Fruit fly (Drosophila melanogaster) whole organism, embryonic: ENCODE data around the gene CG16710.

Experiments
- Asciz ChIP-seq: fragments of 200-800 bp; sonication (Bioruptor generic); optimal IDR thresholded peaks from 2 replicates; lab custom pipeline; 2017; ENCODE audit warnings: missing biosample characterization, mild to moderate bottlenecking, missing genetic modification characterization, missing genetic modification reagents
- Awh ChIP-seq: fragments of 200-800 bp; sonication (Bioruptor generic); IDR thresholded peaks from 2 replicates; pipeline ENCODE4, ENCODE4 v1.3.6; 2022; ENCODE audit warnings: missing biosample characterization, missing genetic modification characterization
- BEAF-32 ChIP-seq: fragments of 200-800 bp; sonication (Bioruptor generic); optimal IDR thresholded peaks from 3 replicates; lab custom pipeline; 2017; ENCODE audit warnings: missing biosample characterization, missing genetic modification characterization, mild to moderate bottlenecking, moderate library complexity, missing genetic modification reagents
- Bteb2 ChIP-seq: fragments of 200-800 bp; sonication (Bioruptor generic); optimal IDR thresholded peaks from 2 replicates; lab custom pipeline; 2016; ENCODE audit warnings: missing biosample characterization, missing genetic modification characterization
- CG10147 ChIP-seq: fragments of 200-800 bp; sonication (Bioruptor generic); optimal IDR thresholded peaks from 2 replicates; lab custom pipeline; 2019; ENCODE audit warnings: missing biosample characterization, mild to moderate bottlenecking, missing genetic modification characterization, moderate library complexity
- CG10462 ChIP-seq: fragments of 200-800 bp; sonication (Bioruptor generic); optimal IDR thresholded peaks from 2 replicates; lab custom pipeline; 2016; ENCODE audit warnings: missing biosample characterization, missing genetic modification characterization
- CG11504 ChIP-seq: fragments of 200-800 bp; sonication (Bioruptor generic); optimal IDR thresholded peaks from 3 replicates; lab custom pipeline; 2019; ENCODE audit warnings: missing biosample characterization, mild to moderate bottlenecking, missing genetic modification characterization, moderate library complexity
- CG12155 ChIP-seq: fragments of 200-800 bp; sonication (Bioruptor generic); optimal IDR thresholded peaks from 3 replicates; lab custom pipeline; 2016; ENCODE audit warnings: missing biosample characterization, missing genetic modification characterization
- CG13287 ChIP-seq: fragments of 200-800 bp; sonication (Bioruptor generic); IDR thresholded peaks from 2 replicates; pipeline ENCODE4 v1.3.6; 2022; ENCODE audit warnings: missing biosample characterization, missing genetic modification characterization; ENCODE audit not compliant: partially characterized antibody
- CG13424 ChIP-seq: fragments of 200-800 bp; sonication (Bioruptor generic); optimal IDR thresholded peaks from 2 replicates; lab custom pipeline; 2019; ENCODE audit warnings: missing biosample characterization, mild to moderate bottlenecking, missing genetic modification characterization, moderate library complexity
- CG13775 ChIP-seq: fragments of 200-800 bp; sonication (Bioruptor generic); optimal IDR thresholded peaks from 3 replicates; lab custom pipeline; 2017; ENCODE audit warnings: missing biosample characterization, mild to moderate bottlenecking, missing genetic modification characterization
- CG14710 ChIP-seq: fragments of 200-800 bp; sonication (Bioruptor generic); optimal IDR thresholded peaks from 3 replicates; lab custom pipeline; 2019; ENCODE audit warnings: missing biosample characterization, mild to moderate bottlenecking, missing genetic modification characterization, moderate library complexity
- CG15073 ChIP-seq: fragments of 200-800 bp; sonication (Bioruptor generic); optimal IDR thresholded peaks from 2 replicates; lab custom pipeline; 2016; ENCODE audit warnings: missing biosample characterization, missing genetic modification characterization
- CG15269 ChIP-seq: fragments of 200-800 bp; sonication (Bioruptor generic); optimal IDR thresholded peaks from 2 replicates; lab custom pipeline; 2018; ENCODE audit warnings: missing biosample characterization, mild to moderate bottlenecking, missing genetic modification characterization, moderate library complexity
- CG17829 ChIP-seq: fragments of 200-800 bp; optimal IDR thresholded peaks from 2 replicates; lab custom pipeline; 2019; ENCODE audit warnings: missing biosample characterization, mild to moderate bottlenecking, missing genetic modification characterization, moderate library complexity
- CG18476 ChIP-seq: fragments of 200-800 bp; sonication (Bioruptor generic); optimal IDR thresholded peaks from 2 replicates; lab custom pipeline; 2016; ENCODE audit warnings: missing biosample characterization, mild to moderate bottlenecking, missing genetic modification characterization
- CG2202 ChIP-seq: fragments of 200-800 bp; sonication (Bioruptor generic); optimal IDR thresholded peaks from 2 replicates; lab custom pipeline; 2018; ENCODE audit warnings: missing biosample characterization, mild to moderate bottlenecking, missing genetic modification characterization
- CG3281 ChIP-seq: fragments of 200-800 bp; sonication (Bioruptor generic); optimal IDR thresholded peaks from 3 replicates; lab custom pipeline; 2017; ENCODE audit warnings: missing biosample characterization, mild to moderate bottlenecking, missing genetic modification characterization
- CG4424 ChIP-seq: fragments of 200-800 bp; sonication (Bioruptor generic); optimal IDR thresholded peaks from 3 replicates; lab custom pipeline; 2016; ENCODE audit warnings: missing biosample characterization, missing genetic modification characterization
- CG5245 ChIP-seq: fragments of 200-800 bp; sonication (Bioruptor generic); optimal IDR thresholded peaks from 3 replicates; lab custom pipeline; 2016; ENCODE audit warnings: missing biosample characterization, missing genetic modification characterization
- CG8290 ChIP-seq, 3 experiments: fragments of 200-800 bp; sonication (Bioruptor generic); optimal IDR thresholded peaks; 2 replicates each; lab custom pipeline; 2016 to 2019; ENCODE audit warnings: missing biosample characterization in 3 of 3, missing genetic modification characterization in 3 of 3, mild to moderate bottlenecking in 2 of 3, moderate library complexity in 1 of 3
- CG9609 ChIP-seq: fragments of 200-800 bp; sonication (Bioruptor generic); optimal IDR thresholded peaks from 3 replicates; lab custom pipeline; 2016; ENCODE audit warnings: missing biosample characterization, missing genetic modification characterization
- CG9817 ChIP-seq: fragments of 200-800 bp; sonication (Bioruptor generic); optimal IDR thresholded peaks from 2 replicates; lab custom pipeline; 2018; ENCODE audit warnings: missing biosample characterization, mild to moderate bottlenecking, missing genetic modification characterization, moderate library complexity
- CG9932 ChIP-seq: fragments of 200-800 bp; sonication (Bioruptor generic); IDR thresholded peaks from 2 replicates; pipeline ENCODE4 v1.3.6; 2022; ENCODE audit warnings: missing biosample characterization, missing genetic modification characterization
- CoRest ChIP-seq: fragments of 200-800 bp; sonication (Bioruptor generic); optimal IDR thresholded peaks from 3 replicates; lab custom pipeline; 2018; ENCODE audit warnings: missing biosample characterization, mild to moderate bottlenecking, missing genetic modification characterization, moderate library complexity
- E2f2 ChIP-seq: fragments of 200-800 bp; sonication (Bioruptor generic); IDR thresholded peaks from 2 replicates; pipeline ENCODE4 v1.3.6; 2022; ENCODE audit warnings: missing biosample characterization, missing genetic modification characterization
- HmgZ ChIP-seq: fragments of 200-800 bp; sonication (Bioruptor generic); optimal IDR thresholded peaks from 2 replicates; lab custom pipeline; 2018; ENCODE audit warnings: missing biosample characterization, mild to moderate bottlenecking, missing genetic modification characterization
- Hmr ChIP-seq: fragments of 200-800 bp; sonication (Bioruptor generic); optimal IDR thresholded peaks from 3 replicates; lab custom pipeline; 2017; ENCODE audit warnings: mild to moderate bottlenecking, missing biosample characterization, missing genetic modification reagents, missing genetic modification characterization
- Hr3 ChIP-seq: fragments of 200-800 bp; sonication (Bioruptor generic); optimal IDR thresholded peaks from 3 replicates; lab custom pipeline; 2016; ENCODE audit warnings: missing biosample characterization, missing genetic modification characterization
- Hr51 ChIP-seq, 2 experiments: fragments of 200-800 bp; sonication (Bioruptor generic); optimal IDR thresholded peaks; 2 replicates in 1 of 2; 3 replicates in 1 of 2; lab custom pipeline; 2016 to 2018; ENCODE audit warnings: missing biosample characterization in 2 of 2, missing genetic modification characterization in 2 of 2, mild to moderate bottlenecking in 1 of 2, moderate library complexity in 1 of 2
- Jarid2 ChIP-seq: fragments of 200-800 bp; sonication (Bioruptor generic); optimal IDR thresholded peaks from 3 replicates; lab custom pipeline; 2017; ENCODE audit warnings: mild to moderate bottlenecking, missing biosample characterization, missing genetic modification reagents, missing genetic modification characterization
- Kr ChIP-seq: fragments of 200-800 bp; sonication (Bioruptor generic); optimal IDR thresholded peaks from 2 replicates; lab custom pipeline; 2017; ENCODE audit warnings: missing biosample characterization, mild to moderate bottlenecking, missing genetic modification characterization
- Meics ChIP-seq: fragments of 200-800 bp; sonication (Bioruptor generic); optimal IDR thresholded peaks from 2 replicates; lab custom pipeline; 2017; ENCODE audit warnings: missing biosample characterization, mild to moderate bottlenecking, missing genetic modification characterization
- Nf-YC ChIP-seq: fragments of 200-800 bp; optimal IDR thresholded peaks from 3 replicates; lab custom pipeline; 2019; ENCODE audit warnings: missing biosample characterization, mild to moderate bottlenecking, missing genetic modification characterization, moderate library complexity
- NfI ChIP-seq: fragments of 200-800 bp; sonication (Bioruptor generic); optimal IDR thresholded peaks from 3 replicates; lab custom pipeline; 2018; ENCODE audit warnings: missing biosample characterization, mild to moderate bottlenecking, missing genetic modification characterization, moderate library complexity
- Pdp1 ChIP-seq, 2 experiments: fragments of 200-800 bp; sonication (Bioruptor generic); optimal IDR thresholded peaks; 3 replicates each; lab custom pipeline; 2016; ENCODE audit warnings: missing biosample characterization in 2 of 2, missing genetic modification characterization in 2 of 2, mild to moderate bottlenecking in 1 of 2, moderate library complexity in 1 of 2
- Taf1 ChIP-seq: fragments of 200-800 bp; sonication (Bioruptor generic); IDR thresholded peaks from 2 replicates; pipeline ENCODE4 v1.3.6; 2022; ENCODE audit warnings: missing biosample characterization, missing genetic modification characterization
- az2 ChIP-seq: fragments of 200-800 bp; sonication (Bioruptor generic); optimal IDR thresholded peaks from 3 replicates; lab custom pipeline; 2016; ENCODE audit warnings: missing biosample characterization, missing genetic modification characterization
- cg ChIP-seq: fragments of 200-800 bp; sonication (Bioruptor generic); optimal IDR thresholded peaks from 3 replicates; lab custom pipeline; 2019; ENCODE audit warnings: missing biosample characterization, mild to moderate bottlenecking, missing genetic modification characterization, moderate library complexity
- eve ChIP-seq, 2 experiments: fragments of >200 bp; optimal IDR thresholded peaks; 2 replicates each; lab custom pipeline; 2017; ENCODE audit warnings: missing biosample characterization in 2 of 2, missing genetic modification characterization in 2 of 2
- fd64A ChIP-seq: fragments of 200-800 bp; sonication (Bioruptor generic); optimal IDR thresholded peaks from 3 replicates; lab custom pipeline; 2018; ENCODE audit warnings: missing biosample characterization, mild to moderate bottlenecking, missing genetic modification characterization
- gem ChIP-seq: fragments of 200-800 bp; sonication (Bioruptor generic); optimal IDR thresholded peaks from 2 replicates; lab custom pipeline; 2019; ENCODE audit warnings: missing biosample characterization, mild to moderate bottlenecking, missing genetic modification characterization, moderate library complexity
- jigr1 ChIP-seq: fragments of 200-800 bp; sonication (Bioruptor generic); IDR thresholded peaks from 3 replicates; pipeline ENCODE4 v1.3.6; 2022; ENCODE audit warnings: missing biosample characterization, missing genetic modification characterization
- lab ChIP-seq: fragments of 200-800 bp; sonication (Bioruptor generic); optimal IDR thresholded peaks from 3 replicates; lab custom pipeline; 2017; ENCODE audit warnings: missing biosample characterization, missing genetic modification characterization, mild to moderate bottlenecking, moderate library complexity, missing genetic modification reagents
- phol ChIP-seq: fragments of 200-800 bp; sonication (Bioruptor generic); optimal IDR thresholded peaks from 3 replicates; lab custom pipeline; 2018; ENCODE audit warnings: missing biosample characterization, mild to moderate bottlenecking, missing genetic modification characterization, moderate library complexity
- slbo ChIP-seq: fragments of 200-800 bp; sonication (Bioruptor generic); IDR thresholded peaks from 2 replicates; pipeline ENCODE4 v1.3.6; 2022; ENCODE audit warnings: missing biosample characterization, missing genetic modification characterization
- tap ChIP-seq: fragments of 200-800 bp; optimal IDR thresholded peaks from 3 replicates; lab custom pipeline; 2019; ENCODE audit warnings: missing biosample characterization, mild to moderate bottlenecking, missing genetic modification characterization, moderate library complexity
- trem ChIP-seq: fragments of 200-800 bp; optimal IDR thresholded peaks from 3 replicates; lab custom pipeline; 2019; ENCODE audit warnings: missing biosample characterization, mild to moderate bottlenecking, missing genetic modification characterization, moderate library complexity
- vvl ChIP-seq: fragments of 200-800 bp; sonication (Bioruptor generic); IDR thresholded peaks from 2 replicates; pipeline ENCODE4 v1.3.6; 2022; ENCODE audit warnings: missing biosample characterization, missing genetic modification characterization

CG16710 gene

dm6 chr3R:23721936-23722335 is 39.6 kb downstream of the CG16710 start (continued):
- TF ChIP-seq NfI (peak; percentile 45), Kr (no peak), tap (tag; lab: Kevin White, UChicago) (peak; percentile 22), Pdp1 (GFP tag; optimal IDR thresholded peaks at IDR 0.05; lab: Kevin White, UChicago) (peak in 1 of 2 experiments; percentile 3), slbo (GFP tag; lab: Robert Waterston, UW) (peak; percentile 56), Meics (GFP tag; lab: Kevin White, UChicago) (peak; percentile 35), CG9609 (no peak), CG9932 (peak; percentile 50), CG15269 (tag; lab: Kevin White, UChicago) (peak; percentile 43), cg (no peak), trem (tag; lab: Kevin White, UChicago) (peak; percentile 26), Jarid2 (GFP tag; lab: Kevin White, UChicago) (peak; percentile 1), CG12155 (GFP tag; lab: Kevin White, UChicago) (peak; percentile 1), CG13424 (tag; lab: Kevin White, UChicago) (peak; percentile 33), CG18476 (GFP tag; lab: Kevin White, UChicago) (peak; percentile 11), fd64A (no peak), Taf1 (no peak), Asciz (GFP tag; lab: Kevin White, UChicago) (peak; percentile 2), CG13775 (GFP tag; lab: Kevin White, UChicago) (peak; percentile 3), CG14710 (tag; lab: Kevin White, UChicago) (peak; percentile 14), BEAF-32 (GFP tag; lab: Kevin White, UChicago) (peak; percentile 2), CG2202 (tag; lab: Kevin White, UChicago) (no peak), gem (peak; percentile 56), HmgZ (tag; lab: Kevin White, UChicago) (peak; percentile 84), CG3281 (GFP tag; lab: Kevin White, UChicago) (peak; percentile 2), eve (GFP tag; optimal IDR thresholded peaks at IDR 0.05; lab: Kevin White, UChicago) (peak in 1 of 2 experiments; percentile 31), Hr51 (GFP tag; optimal IDR thresholded peaks at IDR 0.05; lab: Kevin White, UChicago) (peak in 1 of 2 experiments; percentile 16), CG9817 (tag; lab: Kevin White, UChicago) (peak; percentile 56), CG17829 (tag; lab: Kevin White, UChicago) (peak; percentile 63), CG10462 (GFP tag; lab: Kevin White, UChicago) (no peak), Hr3 (peak; percentile 7), CG11504 (tag; lab: Kevin White, UChicago) (peak; percentile 50), CG15073 (GFP tag; lab: Kevin White, UChicago) (no peak), CG13287 (GFP tag; lab: Robert Waterston, UW) (peak; percentile 31; the same call in 1 of the 2 replicates), az2 (GFP tag; lab: Kevin White, UChicago) (peak; percentile 18), Awh (GFP tag; lab: Robert Waterston, UW) (no peak), CG4424 (GFP tag; lab: Kevin White, UChicago) (peak; percentile 22), vvl (GFP tag; lab: Robert Waterston, UW) (peak; percentile 40; the same call in 1 of the 2 replicates), CoRest (peak; percentile 70), CG10147 (GFP tag; lab: Kevin White, UChicago) (peak; percentile 36), CG8290 (GFP tag; optimal IDR thresholded peaks at IDR 0.05; lab: Kevin White, UChicago) (peak; percentile 6), CG8290 (tag; optimal IDR thresholded peaks at IDR 0.05; lab: Kevin White, UChicago) (peak in 1 of 2 experiments; percentile 46), lab (GFP tag; lab: Kevin White, UChicago) (peak; percentile 10), E2f2 (GFP tag; lab: Robert Waterston, UW) (peak; percentile 90), CG5245 (GFP tag; lab: Kevin White, UChicago) (peak; percentile 36), Bteb2 (GFP tag; lab: Kevin White, UChicago) (no peak), Nf-YC (tag; lab: Kevin White, UChicago) (peak; percentile 54), Hmr (peak; percentile 76), jigr1 (GFP tag; lab: Robert Waterston, UW) (peak; percentile 48; the same call in 1 of the 3 replicates), phol (tag; lab: Kevin White, UChicago) (peak; percentile 15)
